Worm (Caenorhabditis elegans): ENCODE data around the gene K12H4.3.

- TF ChIP-seq lin-39 (tag; optimal IDR thresholded peaks at IDR 0.05) (no peak), Y55F3AM.14 (GFP tag; optimal IDR thresholded peaks at IDR 0.05) (no peak), fos-1 (tag; optimal IDR thresholded peaks at IDR 0.05) (no peak), unc-55 (GFP tag; optimal IDR thresholded peaks at IDR 0.05) (no peak), lsy-2 (tag; optimal IDR thresholded peaks at IDR 0.05) (no peak), nhr-11 (tag; optimal IDR thresholded peaks at IDR 0.05) (no peak), unc-62 (GFP tag; optimal IDR thresholded peaks at IDR 0.05) (no peak), ztf-11 (tag; optimal IDR thresholded peaks at IDR 0.05) (no peak), R02D3.7 (tag; optimal IDR thresholded peaks at IDR 0.05) (no peak), sem-4 (tag; optimal IDR thresholded peaks at IDR 0.05) (no peak), ama-1 (optimal IDR thresholded peaks at IDR 0.05) (no peak), skn-1 (tag; optimal IDR thresholded peaks at IDR 0.05) (no peak), mdl-1 (tag; optimal IDR thresholded peaks at IDR 0.05) (no peak), nhr-25 (tag; optimal IDR thresholded peaks at IDR 0.05) (no peak)
Measured at ce11 chrIII:8022077-8022476, 23.8 kb upstream of the K12H4.3 start, which contains the start of gene F44B9.2.

All from whole organism, L2 larva.